Worm (Caenorhabditis elegans) whole organism, mixed stage, embryonic: ENCODE measurements around the gene srsx-1.

Experiments used
- M03D4.4 ChIP-seq: sonication (generic microtip); optimal IDR thresholded peaks from 2 replicates; lab custom pipeline; 2017; ENCODE audit warnings: mild to moderate bottlenecking, missing genetic modification characterization, missing compliant biosample characterization
- bed-3 ChIP-seq: fragments of 200-800 bp; sonication (Bioruptor generic); optimal IDR thresholded peaks from 3 replicates; lab custom pipeline; 2018; ENCODE audit warnings: mild to moderate bottlenecking, missing genetic modification characterization, moderate library complexity, missing compliant biosample characterization
- blmp-1 ChIP-seq: fragments of 150-350 bp; optimal IDR thresholded peaks from 2 replicates; lab custom pipeline; 2014; ENCODE audit warnings: missing biosample characterization, missing genetic modification characterization
- ceh-39 ChIP-seq: fragments of 150-350 bp; optimal IDR thresholded peaks from 2 replicates; lab custom pipeline; 2014; ENCODE audit warnings: missing biosample characterization, missing genetic modification characterization
- ceh-43 ChIP-seq: fragments of 200-800 bp; sonication (Bioruptor generic); optimal IDR thresholded peaks from 2 replicates; lab custom pipeline; 2018; ENCODE audit warnings: mild to moderate bottlenecking, missing genetic modification characterization, moderate library complexity, missing compliant biosample characterization
- ceh-83 ChIP-seq: fragments of 200-800 bp; sonication (Bioruptor generic); optimal IDR thresholded peaks from 2 replicates; lab custom pipeline; 2018; ENCODE audit warnings: mild to moderate bottlenecking, missing genetic modification characterization, missing compliant biosample characterization
- ces-1 ChIP-seq: fragments of 150-350 bp; optimal IDR thresholded peaks from 2 replicates; lab custom pipeline; 2014; ENCODE audit warnings: missing biosample characterization, missing genetic modification reagents, missing genetic modification characterization
- elt-1 ChIP-seq: sonication (generic microtip); optimal IDR thresholded peaks from 2 replicates; lab custom pipeline; 2017; ENCODE audit warnings: missing genetic modification characterization, mild to moderate bottlenecking, missing compliant biosample characterization, antibody characterized with exemption, moderate library complexity, borderline replicate concordance; ENCODE audit not compliant: insufficient read depth
- flh-1 ChIP-seq: fragments of 200-800 bp; sonication (Bioruptor generic); optimal IDR thresholded peaks from 2 replicates; lab custom pipeline; 2018; ENCODE audit warnings: mild to moderate bottlenecking, missing genetic modification characterization, moderate library complexity, missing compliant biosample characterization
- ham-2 ChIP-seq: fragments of 200-800 bp; sonication (Bioruptor generic); optimal IDR thresholded peaks from 2 replicates; lab custom pipeline; 2018; ENCODE audit warnings: mild to moderate bottlenecking, missing genetic modification characterization, missing compliant biosample characterization
- hlh-1 ChIP-seq: fragments of 150-350 bp; optimal IDR thresholded peaks from 2 replicates; lab custom pipeline; 2014; ENCODE audit warnings: missing biosample characterization, missing genetic modification reagents, missing genetic modification characterization
- lin-13 ChIP-seq: fragments of 150-350 bp; optimal IDR thresholded peaks from 2 replicates; lab custom pipeline; 2014; ENCODE audit warnings: missing biosample characterization, missing genetic modification characterization
- lin-32 ChIP-seq: fragments of 200-800 bp; sonication (Bioruptor generic); optimal IDR thresholded peaks from 2 replicates; lab custom pipeline; 2018; ENCODE audit warnings: mild to moderate bottlenecking, missing genetic modification characterization, missing compliant biosample characterization
- mab-5 ChIP-seq: fragments of 150-350 bp; optimal IDR thresholded peaks from 2 replicates; lab custom pipeline; 2014; ENCODE audit warnings: missing biosample characterization, missing genetic modification characterization
- mep-1 ChIP-seq: fragments of 150-350 bp; optimal IDR thresholded peaks from 2 replicates; lab custom pipeline; 2017; ENCODE audit warnings: missing biosample characterization, missing genetic modification reagents, missing genetic modification characterization, inconsistent platforms
- mls-2 ChIP-seq: sonication (generic microtip); optimal IDR thresholded peaks from 2 replicates; lab custom pipeline; 2016; ENCODE audit warnings: mild to moderate bottlenecking, missing genetic modification characterization, moderate library complexity, missing compliant biosample characterization
- nhr-12 ChIP-seq: fragments of 150-350 bp; optimal IDR thresholded peaks from 2 replicates; lab custom pipeline; 2014; ENCODE audit warnings: missing biosample characterization, missing genetic modification characterization
- nhr-2 ChIP-seq: fragments of 150-350 bp; optimal IDR thresholded peaks from 2 replicates; lab custom pipeline; 2014; ENCODE audit warnings: missing biosample characterization, missing genetic modification characterization
- nhr-28 ChIP-seq: fragments of 150-350 bp; optimal IDR thresholded peaks from 2 replicates; lab custom pipeline; 2014; ENCODE audit warnings: missing biosample characterization, missing genetic modification characterization
- nhr-76 ChIP-seq: sonication (generic microtip); optimal IDR thresholded peaks from 2 replicates; lab custom pipeline; 2017; ENCODE audit warnings: missing biosample characterization, missing genetic modification characterization
- pha-4 ChIP-seq: fragments of 150-350 bp; optimal IDR thresholded peaks from 2 replicates; lab custom pipeline; 2018; ENCODE audit warnings: missing biosample characterization, missing genetic modification reagents, missing genetic modification characterization
- sem-2 ChIP-seq: fragments of 200-800 bp; sonication (Bioruptor generic); optimal IDR thresholded peaks from 2 replicates; lab custom pipeline; 2018; ENCODE audit warnings: mild to moderate bottlenecking, missing genetic modification characterization, missing compliant biosample characterization
- snpc-4 ChIP-seq: fragments of 150-350 bp; optimal IDR thresholded peaks from 2 replicates; lab custom pipeline; 2014; ENCODE audit warnings: missing biosample characterization, missing genetic modification characterization
- sptf-1 ChIP-seq: sonication (generic microtip); optimal IDR thresholded peaks from 2 replicates; lab custom pipeline; 2017; ENCODE audit warnings: mild to moderate bottlenecking, missing genetic modification characterization, moderate library complexity, missing compliant biosample characterization
- tbx-8 ChIP-seq: fragments of 200-800 bp; sonication (Bioruptor generic); optimal IDR thresholded peaks from 2 replicates; lab custom pipeline; 2018; ENCODE audit warnings: mild to moderate bottlenecking, missing genetic modification characterization, moderate library complexity, missing compliant biosample characterization
- unc-120 ChIP-seq: sonication (generic microtip); optimal IDR thresholded peaks from 2 replicates; lab custom pipeline; 2017; ENCODE audit warnings: missing genetic modification characterization, missing compliant biosample characterization; ENCODE audit not compliant: poor library complexity, severe bottlenecking
- unc-39 ChIP-seq: fragments of 150-350 bp; optimal IDR thresholded peaks from 2 replicates; lab custom pipeline; 2014; ENCODE audit warnings: missing biosample characterization, missing genetic modification characterization
- unc-62 ChIP-seq: fragments of 150-350 bp; optimal IDR thresholded peaks from 2 replicates; lab custom pipeline; 2014; ENCODE audit warnings: missing biosample characterization, missing genetic modification reagents, missing genetic modification characterization
- zip-8 ChIP-seq: fragments of 150-350 bp; optimal IDR thresholded peaks from 2 replicates; lab custom pipeline; 2014; ENCODE audit warnings: missing biosample characterization, missing genetic modification characterization
- ztf-11 ChIP-seq: fragments of 150-350 bp; optimal IDR thresholded peaks from 2 replicates; lab custom pipeline; 2014; ENCODE audit warnings: missing biosample characterization, missing genetic modification characterization

Gene srsx-1

DNA sequence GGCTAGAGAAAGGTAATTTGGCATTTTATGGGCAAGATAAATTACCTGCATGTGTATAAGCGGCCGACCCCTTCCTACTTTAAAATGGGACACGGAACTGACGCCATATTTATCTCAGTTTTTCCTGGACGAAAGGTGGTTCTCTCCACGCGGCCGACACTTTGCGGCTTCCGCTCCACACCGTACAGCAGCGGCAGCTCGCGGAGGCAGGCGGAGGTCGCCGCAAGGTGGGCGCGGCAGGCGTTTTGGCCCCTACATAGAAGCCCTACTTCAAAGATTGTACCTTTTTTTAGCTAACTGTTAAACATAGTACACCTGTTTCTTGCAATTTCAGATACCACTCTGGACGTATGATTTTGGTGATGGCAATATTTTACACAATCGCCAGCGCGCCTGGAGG, 28.6 kb upstream of the srsx-1 start:
- TF ChIP-seq snpc-4 (tag; lab: Kevin White, UChicago) (no peak), sem-2 (GFP tag; lab: Kevin White, UChicago) (no peak), ceh-83 (GFP tag; lab: Kevin White, UChicago) (no peak), hlh-1 (no peak), bed-3 (GFP tag; lab: Kevin White, UChicago) (no peak), ham-2 (GFP tag; lab: Kevin White, UChicago) (no peak), unc-62 (GFP tag; lab: Kevin White, UChicago) (no peak), lin-32 (GFP tag; lab: Kevin White, UChicago) (no peak), nhr-12 (tag; lab: Kevin White, UChicago) (no peak), ceh-39 (no peak), tbx-8 (GFP tag; lab: Kevin White, UChicago) (no peak)

DNA sequence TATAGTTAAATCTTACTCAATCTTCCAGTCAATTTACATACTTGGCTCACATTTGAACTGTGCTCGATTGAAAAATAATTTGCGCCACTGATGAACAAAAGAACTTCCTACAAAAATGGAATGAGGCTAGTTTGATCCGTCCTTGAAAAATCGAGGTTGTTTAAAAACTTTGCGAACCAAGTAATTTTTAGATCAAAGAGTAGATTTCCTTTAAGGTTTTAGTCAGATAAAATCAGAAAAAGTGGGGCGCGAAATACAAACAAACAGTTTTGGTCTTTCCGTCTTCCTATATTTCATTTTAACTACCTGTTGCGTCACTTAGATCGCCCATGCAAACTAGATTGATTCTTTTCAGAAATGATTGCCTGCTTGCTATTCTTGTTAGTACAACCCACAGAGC, 24.0 kb upstream of the srsx-1 start, which contains the start of gene Y68A4A.10:
Gene Y68A4A.10 (plus strand): TSS at position 301 of the 400 bp plus-strand sequence.
- TF ChIP-seq unc-62 (GFP tag; lab: Kevin White, UChicago) = no peak
- no peak for TF ChIP-seq nhr-76 (tag; lab: Kevin White, UChicago)
- TF ChIP-seq snpc-4 (tag; lab: Kevin White, UChicago) = no peak

DNA sequence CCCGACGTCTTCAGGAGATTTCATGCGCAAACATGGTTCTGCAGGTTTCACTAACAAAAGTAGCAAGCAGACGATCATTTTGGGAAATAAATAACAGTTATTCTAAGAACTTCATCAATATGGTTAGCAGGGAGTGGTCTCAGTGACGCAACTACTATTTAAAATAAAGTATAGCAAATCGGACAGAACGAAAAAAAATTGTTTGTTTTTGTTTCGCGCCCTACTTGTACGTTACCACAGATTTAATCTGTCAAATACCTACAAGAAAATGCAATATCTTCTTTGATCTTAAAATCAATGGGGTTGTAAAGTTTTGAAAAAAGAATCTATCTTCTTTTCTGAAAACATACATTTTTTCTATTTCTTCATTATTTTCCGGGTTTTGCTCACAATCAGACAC, 21.1 kb upstream of the srsx-1 start, which contains the start of gene srz-96:
Gene srz-96 (plus strand): TSS at position 301 of the 400 bp plus-strand sequence.
- TF ChIP-seq bed-3 (GFP tag; lab: Kevin White, UChicago) = no peak
- TF ChIP-seq lin-13 = no peak
- TF ChIP-seq tbx-8 (GFP tag; lab: Kevin White, UChicago) = no peak
- no peak for TF ChIP-seq blmp-1 (tag; lab: Kevin White, UChicago)
- no peak for TF ChIP-seq mab-5
- TF ChIP-seq nhr-76 (tag; lab: Kevin White, UChicago) = no peak
- TF ChIP-seq nhr-12 (tag; lab: Kevin White, UChicago) = no peak
- no peak for TF ChIP-seq ceh-43
- no peak for TF ChIP-seq sptf-1 (tag; lab: Kevin White, UChicago)
- TF ChIP-seq nhr-2 = no peak
- no peak for TF ChIP-seq unc-39 (tag; lab: Kevin White, UChicago)
- no peak for TF ChIP-seq mls-2 (tag; lab: Kevin White, UChicago)
- TF ChIP-seq ztf-11 = no peak
- TF ChIP-seq nhr-28 (tag; lab: Kevin White, UChicago) = no peak
- no peak for TF ChIP-seq ces-1
- TF ChIP-seq pha-4 (tag; lab: Kevin White, UChicago) = no peak
- TF ChIP-seq ceh-83 (GFP tag; lab: Kevin White, UChicago) = no peak
- no peak for TF ChIP-seq hlh-1
- no peak for TF ChIP-seq mep-1
- TF ChIP-seq unc-120 = no peak

DNA sequence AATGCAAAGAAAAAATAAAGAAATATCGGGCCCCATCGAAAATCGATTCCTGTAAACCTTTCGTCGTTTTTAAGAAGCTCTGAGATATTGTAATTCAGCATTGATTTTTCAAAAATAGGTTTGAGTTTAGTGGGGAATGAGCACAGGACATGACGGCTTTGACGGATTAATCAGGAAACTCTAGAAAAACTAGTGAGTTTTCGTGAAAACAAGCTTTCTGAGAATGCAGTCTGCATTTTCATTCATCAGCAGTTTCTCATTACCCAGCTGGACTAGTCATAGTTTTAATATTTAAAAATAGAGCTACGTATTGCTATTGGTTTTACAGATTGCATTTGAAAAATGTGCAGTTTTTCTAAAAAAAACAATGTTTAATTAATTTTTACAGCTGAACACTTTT, 14.4 kb upstream of the srsx-1 start, which contains the start of gene srz-47:
Gene srz-47 (minus strand): TSS at position 101 of the 400 bp plus-strand sequence.
- TF ChIP-seq unc-62 (GFP tag; lab: Kevin White, UChicago) = no peak
- TF ChIP-seq sem-2 (GFP tag; lab: Kevin White, UChicago) = no peak
- no peak for TF ChIP-seq lin-32 (GFP tag; lab: Kevin White, UChicago)
- no peak for TF ChIP-seq mls-2 (tag; lab: Kevin White, UChicago)
- TF ChIP-seq ceh-39 = no peak
- TF ChIP-seq blmp-1 (tag; lab: Kevin White, UChicago) = no peak
- TF ChIP-seq ham-2 (GFP tag; lab: Kevin White, UChicago) = no peak
- no peak for TF ChIP-seq sptf-1 (tag; lab: Kevin White, UChicago)
- no peak for TF ChIP-seq nhr-76 (tag; lab: Kevin White, UChicago)
- no peak for TF ChIP-seq ceh-43
- TF ChIP-seq, all 35 proteins: peak for 0

DNA sequence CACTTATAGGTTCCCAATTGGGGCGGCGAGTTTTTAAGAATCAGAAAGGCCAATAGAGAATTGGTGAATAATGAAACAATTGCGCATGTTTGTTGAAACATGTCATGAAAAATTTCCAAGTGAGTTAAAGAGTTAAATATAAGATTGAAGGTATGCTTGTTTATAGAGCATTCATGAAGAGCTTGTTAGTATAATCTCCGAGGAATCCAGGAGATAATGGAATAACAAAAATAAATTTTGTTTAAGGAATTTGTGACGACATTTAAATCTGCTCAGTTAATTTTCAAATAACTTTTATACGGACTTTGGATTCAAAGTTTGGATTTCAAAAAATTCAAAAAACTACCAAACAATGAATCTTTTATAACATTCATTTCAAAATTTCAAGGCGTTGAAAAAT, 12.5 kb upstream of the srsx-1 start, which contains the start of gene str-199:
Gene str-199 (minus strand): TSS at position 101 of the 400 bp plus-strand sequence.
- no peak for TF ChIP-seq ceh-39
- TF ChIP-seq ceh-43 = no peak
- no peak for TF ChIP-seq zip-8 (tag; lab: Kevin White, UChicago)
- no peak for TF ChIP-seq lin-32 (GFP tag; lab: Kevin White, UChicago)
- TF ChIP-seq mep-1 = no peak
- no peak for TF ChIP-seq tbx-8 (GFP tag; lab: Kevin White, UChicago)
- TF ChIP-seq nhr-28 (tag; lab: Kevin White, UChicago) = no peak
- no peak for TF ChIP-seq ham-2 (GFP tag; lab: Kevin White, UChicago)
- no peak for TF ChIP-seq snpc-4 (tag; lab: Kevin White, UChicago)

DNA sequence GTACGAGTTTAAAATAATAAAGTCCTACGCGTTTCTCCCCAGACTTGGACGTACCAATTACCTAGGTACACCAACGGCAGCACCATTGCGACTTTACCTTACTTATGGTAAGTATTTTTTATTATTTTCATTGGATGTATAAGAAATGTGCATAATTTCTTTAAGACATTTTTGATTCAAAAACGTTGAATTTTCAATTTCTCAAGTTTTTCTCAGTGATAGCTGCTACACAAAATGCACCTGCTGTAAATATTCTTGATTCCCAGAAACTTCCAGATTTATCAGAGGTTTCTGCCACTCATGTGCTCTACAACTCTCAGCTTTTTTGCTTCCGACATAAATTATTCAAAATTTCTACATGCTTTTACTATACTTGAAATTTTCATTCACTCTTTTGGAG, 4.2 kb upstream of the srsx-1 start, which contains the start of gene srh-159:
Gene srh-159 (plus strand): TSS at position 301 of the 400 bp plus-strand sequence.
- TF ChIP-seq blmp-1 (tag; lab: Kevin White, UChicago) (no peak), lin-32 (GFP tag; lab: Kevin White, UChicago) (no peak), ztf-11 (no peak), M03D4.4 (no peak), unc-120 (no peak), nhr-12 (tag; lab: Kevin White, UChicago) (no peak), flh-1 (no peak), ces-1 (no peak), unc-62 (GFP tag; lab: Kevin White, UChicago) (no peak), ceh-43 (no peak), elt-1 (tag; lab: Kevin White, UChicago) (no peak), tbx-8 (GFP tag; lab: Kevin White, UChicago) (no peak), mep-1 (no peak), hlh-1 (no peak), ham-2 (GFP tag; lab: Kevin White, UChicago) (no peak)
- TF ChIP-seq, all 35 proteins: peak for 0
